Fruit fly (Drosophila melanogaster) whole organism, embryonic: ENCODE measurements around the gene CG15170.

ENCODE experiments used
- B-H1 ChIP-seq: fragments of 200-800 bp; sonication (Bioruptor generic); IDR thresholded peaks from 3 replicates; pipeline ENCODE4 v1.3.6; 2022; ENCODE audit warnings: missing biosample characterization, missing genetic modification characterization
- Bdp1 ChIP-seq: fragments of 200-800 bp; sonication (Bioruptor generic); optimal IDR thresholded peaks from 3 replicates; lab custom pipeline; 2016; ENCODE audit warnings: missing biosample characterization, missing genetic modification characterization
- CG10209 ChIP-seq: fragments of 200-800 bp; sonication (Bioruptor generic); optimal IDR thresholded peaks from 3 replicates; lab custom pipeline; 2017; ENCODE audit warnings: missing biosample characterization, mild to moderate bottlenecking, missing genetic modification characterization, missing genetic modification reagents
- CG10321 ChIP-seq: fragments of 200-800 bp; sonication (Bioruptor generic); IDR thresholded peaks from 2 replicates; pipeline ENCODE4 v1.3.6; 2022; ENCODE audit warnings: missing biosample characterization, missing genetic modification characterization
- CG11456 ChIP-seq: fragments of 200-800 bp; sonication (Bioruptor generic); IDR thresholded peaks from 3 replicates; pipeline ENCODE4 v1.3.6; 2022; ENCODE audit warnings: missing biosample characterization, missing genetic modification characterization
- CG12659 ChIP-seq: fragments of 200-800 bp; sonication (Bioruptor generic); optimal IDR thresholded peaks from 3 replicates; lab custom pipeline; 2017; ENCODE audit warnings: mild to moderate bottlenecking, missing biosample characterization, missing genetic modification reagents, missing genetic modification characterization
- CG14710 ChIP-seq: fragments of 200-800 bp; sonication (Bioruptor generic); optimal IDR thresholded peaks from 3 replicates; lab custom pipeline; 2019; ENCODE audit warnings: missing biosample characterization, mild to moderate bottlenecking, missing genetic modification characterization, moderate library complexity
- CG15011 ChIP-seq: fragments of 200-800 bp; sonication (Bioruptor generic); optimal IDR thresholded peaks from 3 replicates; lab custom pipeline; 2018; ENCODE audit warnings: missing biosample characterization, mild to moderate bottlenecking, missing genetic modification characterization
- CG16815 ChIP-seq: fragments of 200-800 bp; sonication (Bioruptor generic); optimal IDR thresholded peaks from 3 replicates; lab custom pipeline; 2017; ENCODE audit warnings: missing biosample characterization, mild to moderate bottlenecking, missing genetic modification characterization
- CG17568 ChIP-seq: fragments of 200-800 bp; sonication (Bioruptor generic); optimal IDR thresholded peaks from 2 replicates; lab custom pipeline; 2018; ENCODE audit warnings: missing biosample characterization, mild to moderate bottlenecking, missing genetic modification characterization, moderate library complexity
- CG17829 ChIP-seq: fragments of 200-800 bp; optimal IDR thresholded peaks from 2 replicates; lab custom pipeline; 2019; ENCODE audit warnings: missing biosample characterization, mild to moderate bottlenecking, missing genetic modification characterization, moderate library complexity
- CG18599 ChIP-seq: fragments of 200-800 bp; sonication (Bioruptor generic); optimal IDR thresholded peaks from 3 replicates; lab custom pipeline; 2017; ENCODE audit warnings: missing biosample characterization, missing genetic modification characterization, mild to moderate bottlenecking, moderate library complexity, missing genetic modification reagents
- CG2199 ChIP-seq: fragments of 200-800 bp; sonication (Bioruptor generic); IDR thresholded peaks from 3 replicates; pipeline ENCODE4 v1.3.6; 2022; ENCODE audit warnings: missing biosample characterization, missing genetic modification characterization
- CG4730 ChIP-seq: fragments of 200-800 bp; sonication (Bioruptor generic); IDR thresholded peaks from 2 replicates; pipeline ENCODE4 v1.3.6; 2022; ENCODE audit warnings: missing biosample characterization, missing genetic modification characterization
- CG6683 ChIP-seq: fragments of 200-800 bp; sonication (Bioruptor generic); optimal IDR thresholded peaks from 2 replicates; lab custom pipeline; 2017; ENCODE audit warnings: missing biosample characterization, mild to moderate bottlenecking, missing genetic modification characterization, missing genetic modification reagents
- CG7556 ChIP-seq: fragments of 200-800 bp; sonication (Bioruptor generic); optimal IDR thresholded peaks from 2 replicates; lab custom pipeline; 2017; ENCODE audit warnings: missing biosample characterization, mild to moderate bottlenecking, missing genetic modification characterization
- CG8290 ChIP-seq, 3 experiments: fragments of 200-800 bp; sonication (Bioruptor generic); optimal IDR thresholded peaks; 2 replicates each; lab custom pipeline; 2016 to 2019; ENCODE audit warnings: missing biosample characterization in 3 of 3, missing genetic modification characterization in 3 of 3, mild to moderate bottlenecking in 2 of 3, moderate library complexity in 1 of 3
- CG8765 ChIP-seq: fragments of 200-800 bp; sonication (Bioruptor generic); IDR thresholded peaks from 2 replicates; pipeline ENCODE4 v1.3.6; 2022; ENCODE audit warnings: missing biosample characterization, missing genetic modification characterization
- CG8924 ChIP-seq: fragments of 200-800 bp; optimal IDR thresholded peaks from 3 replicates; lab custom pipeline; 2019; ENCODE audit warnings: missing biosample characterization, mild to moderate bottlenecking, missing genetic modification characterization, moderate library complexity
- CrebB ChIP-seq: fragments of 200-800 bp; sonication (Bioruptor generic); optimal IDR thresholded peaks from 3 replicates; lab custom pipeline; 2018; ENCODE audit warnings: missing biosample characterization, mild to moderate bottlenecking, missing genetic modification characterization
- D19A ChIP-seq: fragments of 200-800 bp; optimal IDR thresholded peaks from 3 replicates; lab custom pipeline; 2019; ENCODE audit warnings: missing biosample characterization, mild to moderate bottlenecking, missing genetic modification characterization, moderate library complexity
- D19B ChIP-seq: fragments of 200-800 bp; sonication (Bioruptor generic); optimal IDR thresholded peaks from 2 replicates; lab custom pipeline; 2017; ENCODE audit warnings: missing biosample characterization, mild to moderate bottlenecking, missing genetic modification characterization
- Dp ChIP-seq: fragments of 200-800 bp; sonication (Bioruptor generic); optimal IDR thresholded peaks from 2 replicates; lab custom pipeline; 2018; ENCODE audit warnings: missing biosample characterization, mild to moderate bottlenecking, missing genetic modification characterization, moderate library complexity
- Ets97D ChIP-seq: fragments of 200-800 bp; sonication (Bioruptor generic); optimal IDR thresholded peaks from 3 replicates; lab custom pipeline; 2016; ENCODE audit warnings: missing biosample characterization, missing genetic modification characterization
- Gug ChIP-seq: fragments of 200-800 bp; sonication (Bioruptor generic); IDR thresholded peaks from 4 replicates; pipeline ENCODE4 v1.3.6; 2022; ENCODE audit warnings: missing biosample characterization, missing genetic modification characterization
- H15 ChIP-seq: fragments of 200-800 bp; sonication (Bioruptor generic); IDR thresholded peaks from 3 replicates; pipeline ENCODE4 v1.3.6; 2022; ENCODE audit warnings: missing biosample characterization, missing genetic modification characterization
- Hey ChIP-seq: fragments of 200-800 bp; sonication (Bioruptor generic); optimal IDR thresholded peaks from 3 replicates; lab custom pipeline; 2018; ENCODE audit warnings: missing biosample characterization, mild to moderate bottlenecking, missing genetic modification characterization
- Med ChIP-seq: fragments of 200-800 bp; sonication (Bioruptor generic); peaks from one replicate; lab custom pipeline; 2016; ENCODE audit warnings: missing biosample characterization, missing genetic modification characterization, mild to moderate bottlenecking, inconsistent platforms, moderate library complexity
- Side ChIP-seq: fragments of 200-800 bp; sonication (Bioruptor generic); optimal IDR thresholded peaks from 2 replicates; lab custom pipeline; 2016; ENCODE audit warnings: missing biosample characterization, missing genetic modification characterization
- Sox102F ChIP-seq: fragments of 200-800 bp; sonication (Bioruptor generic); optimal IDR thresholded peaks from 2 replicates; lab custom pipeline; 2018; ENCODE audit warnings: missing biosample characterization, mild to moderate bottlenecking, missing genetic modification characterization, moderate library complexity
- bigmax ChIP-seq: fragments of 200-800 bp; sonication (Bioruptor generic); optimal IDR thresholded peaks from 2 replicates; lab custom pipeline; 2018; ENCODE audit warnings: missing biosample characterization, mild to moderate bottlenecking, missing genetic modification characterization
- corto ChIP-seq: fragments of 200-800 bp; sonication (Bioruptor generic); optimal IDR thresholded peaks from 2 replicates; lab custom pipeline; 2016; ENCODE audit warnings: missing biosample characterization, mild to moderate bottlenecking, missing genetic modification characterization, moderate library complexity
- crc ChIP-seq: fragments of 200-800 bp; sonication (Bioruptor generic); optimal IDR thresholded peaks from 2 replicates; lab custom pipeline; 2016; ENCODE audit warnings: missing biosample characterization, missing genetic modification characterization
- croc ChIP-seq: fragments of 200-800 bp; sonication (Bioruptor generic); conservative IDR thresholded peaks from 3 replicates; pipeline ENCODE4 v1.3.6; 2022; ENCODE audit warnings: missing biosample characterization, missing genetic modification characterization
- gce ChIP-seq: fragments of 200-800 bp; sonication (Bioruptor generic); IDR thresholded peaks from 3 replicates; pipeline ENCODE4 v1.3.6; 2022; ENCODE audit warnings: missing biosample characterization, missing genetic modification characterization
- gem ChIP-seq: fragments of 200-800 bp; sonication (Bioruptor generic); optimal IDR thresholded peaks from 2 replicates; lab custom pipeline; 2019; ENCODE audit warnings: missing biosample characterization, mild to moderate bottlenecking, missing genetic modification characterization, moderate library complexity
- inv ChIP-seq: fragments of 200-800 bp; sonication (Bioruptor generic); IDR thresholded peaks from 2 replicates; pipeline ENCODE4 v1.3.6; 2022; ENCODE audit warnings: missing biosample characterization, missing genetic modification characterization; ENCODE audit not compliant: partially characterized antibody
- lilli ChIP-seq: fragments of 200-800 bp; sonication (Bioruptor generic); optimal IDR thresholded peaks from 3 replicates; lab custom pipeline; 2016; ENCODE audit warnings: missing biosample characterization, missing genetic modification characterization
- lmd ChIP-seq: fragments of 200-800 bp; sonication (Bioruptor generic); IDR thresholded peaks from 2 replicates; pipeline ENCODE4 v1.3.6; 2022; ENCODE audit warnings: missing biosample characterization, missing genetic modification characterization
- slp2 ChIP-seq: fragments of 200-800 bp; sonication (Bioruptor generic); optimal IDR thresholded peaks from 2 replicates; lab custom pipeline; 2016; ENCODE audit warnings: missing biosample characterization, missing genetic modification characterization
- wor ChIP-seq: fragments of 200-800 bp; sonication (Bioruptor generic); IDR thresholded peaks from 2 replicates; pipeline ENCODE4 v1.3.6; 2022; ENCODE audit warnings: missing biosample characterization, missing genetic modification characterization

The CG15170 gene

dm6 chr2L:18995660-18996417 lies 5.8 kb upstream of the CG15170 start, which contains the start of gene CG10650 (continued):
- TF ChIP-seq CG2199 (GFP tag; lab: Robert Waterston, UW) (0 out of 3 replicates have a peak, but pooled peaks have one; percentile 34), CG6683 (GFP tag; lab: Kevin White, UChicago) (no peak), CG18599 (GFP tag; lab: Kevin White, UChicago) (peak; percentile 13), CG7556 (GFP tag; lab: Kevin White, UChicago) (no peak)

- TF ChIP-seq inv, result no peak
Observed at dm6 chr2L:18992196-18992595, 2.2 kb upstream of the CG15170 start, which contains the start of gene CG46465. CG46465 (plus strand) TSS chr2L:18992496.

dm6 chr2L:18990720-18991119 lies 687 bp upstream of the CG15170 start, which contains the start of gene CG15169:
CG15169 (plus strand) TSS chr2L:18991020.
- TF ChIP-seq Bdp1 (GFP tag; lab: Kevin White, UChicago) (no peak), CG12659 (GFP tag; lab: Kevin White, UChicago) (no peak), D19A (tag; lab: Kevin White, UChicago) (no peak), CG4730 (GFP tag; lab: Robert Waterston, UW) (no peak), CG17568 (GFP tag; lab: Kevin White, UChicago) (no peak), Med (peak; percentile 26), CG11456 (GFP tag; lab: Robert Waterston, UW) (peak; percentile 14; the same call in 1 of the 3 replicates), Dp (GFP tag; lab: Kevin White, UChicago) (no peak), CG17829 (tag; lab: Kevin White, UChicago) (no peak), CG10209 (GFP tag; lab: Kevin White, UChicago) (no peak), CG8765 (GFP tag; lab: Robert Waterston, UW) (no peak), Ets97D (GFP tag; lab: Kevin White, UChicago) (no peak), lmd (GFP tag; lab: Robert Waterston, UW) (no peak), D19B (GFP tag; lab: Kevin White, UChicago) (no peak)
- TF ChIP-seq, all 482 proteins: peak for 2

dm6 chr2L:18987078-18987895 lies 2.7 kb downstream of the CG15170 start, which contains the start of the genes Swip-1 and EMC5:
Swip-1 (minus strand) TSS chr2L:18987280.
EMC5 (plus strand) TSS chr2L:18987707.
- TF ChIP-seq CrebB (tag; lab: Kevin White, UChicago), result peak; percentile 19
- no peak for TF ChIP-seq Side (GFP tag; lab: Kevin White, UChicago)
- no peak for TF ChIP-seq CG10321 (GFP tag; lab: Robert Waterston, UW)
- no peak for TF ChIP-seq corto (GFP tag; lab: Kevin White, UChicago)
- TF ChIP-seq H15 (GFP tag; lab: Robert Waterston, UW), result no peak
- peak; percentile 48 for TF ChIP-seq CG16815
- peak; percentile 43 for TF ChIP-seq CG8290 (GFP tag; optimal IDR thresholded peaks at IDR 0.05; lab: Kevin White, UChicago)
- TF ChIP-seq CG8290 (tag; optimal IDR thresholded peaks at IDR 0.05; lab: Kevin White, UChicago), result peak; percentile 17 to 36
- no peak for TF ChIP-seq slp2 (GFP tag; lab: Kevin White, UChicago)
- TF ChIP-seq gce (GFP tag; lab: Robert Waterston, UW), result no peak
- TF ChIP-seq lilli (GFP tag; lab: Kevin White, UChicago), result peak; percentile 46
- no peak for TF ChIP-seq Hey (tag; lab: Kevin White, UChicago)
- TF ChIP-seq B-H1, result peak; percentile 17; the same call in 1 of the 3 replicates
- TF ChIP-seq bigmax (GFP tag; lab: Kevin White, UChicago), result no peak
- TF ChIP-seq CG14710 (tag; lab: Kevin White, UChicago), result peak; percentile 82
- no peak for TF ChIP-seq crc (GFP tag; lab: Kevin White, UChicago)
- peak; percentile 68 for TF ChIP-seq Sox102F (GFP tag; lab: Kevin White, UChicago)
- no peak for TF ChIP-seq CG17568 (GFP tag; lab: Kevin White, UChicago)
- peak; percentile 79 for TF ChIP-seq CG8924 (tag; lab: Kevin White, UChicago)
- no peak for TF ChIP-seq CG15011
- TF ChIP-seq gem, result peak; percentile 84
- TF ChIP-seq wor (GFP tag; lab: Robert Waterston, UW), result no peak
- TF ChIP-seq croc (GFP tag; lab: Robert Waterston, UW), result 0 out of 3 replicates have a peak, but pooled peaks have one; percentile 19
- peak; percentile 45; the same call in 1 of the 4 replicates for TF ChIP-seq Gug (GFP tag; lab: Robert Waterston, UW)
